Worm (Caenorhabditis elegans) whole organism, L2 larva: ENCODE measurements around the gene str-227.

Experiments used
- C34F6.9 ChIP-seq: fragments of 150-350 bp; optimal IDR thresholded peaks from 2 replicates; lab custom pipeline; 2014; ENCODE audit warnings: missing biosample characterization, missing genetic modification characterization
- dmd-4 ChIP-seq: sonication (generic microtip); optimal IDR thresholded peaks from 2 replicates; lab custom pipeline; 2017; ENCODE audit warnings: missing biosample characterization, missing genetic modification characterization
- elt-1 ChIP-seq: fragments of 150-350 bp; optimal IDR thresholded peaks from 2 replicates; lab custom pipeline; 2014; ENCODE audit warnings: missing biosample characterization, missing genetic modification characterization
- nhr-237 ChIP-seq: fragments of 150-350 bp; optimal IDR thresholded peaks from 2 replicates; lab custom pipeline; 2014; ENCODE audit warnings: missing biosample characterization, missing genetic modification characterization
- snpc-4 ChIP-seq: fragments of 150-350 bp; optimal IDR thresholded peaks from 2 replicates; lab custom pipeline; 2014; ENCODE audit warnings: missing biosample characterization, missing genetic modification characterization
- zag-1 ChIP-seq: fragments of 150-350 bp; optimal IDR thresholded peaks from 2 replicates; lab custom pipeline; 2014; ENCODE audit warnings: missing biosample characterization, missing genetic modification characterization

DNA sequence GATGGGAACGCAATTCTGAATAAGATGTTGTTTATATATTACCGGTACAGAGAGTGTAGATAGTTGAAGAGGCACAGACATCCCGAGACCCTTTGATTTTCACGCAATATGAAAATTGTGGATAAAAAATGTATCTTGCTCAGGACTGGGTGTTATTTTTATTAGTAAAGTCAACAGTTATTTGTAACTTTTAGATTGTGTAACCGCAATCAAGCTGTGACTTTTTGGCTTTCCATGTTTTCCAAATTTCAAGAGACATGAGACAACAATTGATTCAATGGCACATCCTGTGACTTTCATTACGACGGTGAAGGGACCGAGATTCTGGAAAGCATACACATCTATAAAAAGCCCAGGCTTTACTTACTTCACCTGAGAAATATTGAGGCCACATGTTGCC is 41.8 kb upstream of the str-227 start:
- TF ChIP-seq elt-1 (tag; lab: Kevin White, UChicago) (no peak), snpc-4 (tag; lab: Kevin White, UChicago) (no peak), zag-1 (tag; lab: Kevin White, UChicago) (no peak), nhr-237 (tag; lab: Kevin White, UChicago) (no peak), dmd-4 (no peak), C34F6.9 (tag; lab: Kevin White, UChicago) (no peak)
